Fruit fly (Drosophila melanogaster): ENCODE results near the gene ERR.

DNA sequence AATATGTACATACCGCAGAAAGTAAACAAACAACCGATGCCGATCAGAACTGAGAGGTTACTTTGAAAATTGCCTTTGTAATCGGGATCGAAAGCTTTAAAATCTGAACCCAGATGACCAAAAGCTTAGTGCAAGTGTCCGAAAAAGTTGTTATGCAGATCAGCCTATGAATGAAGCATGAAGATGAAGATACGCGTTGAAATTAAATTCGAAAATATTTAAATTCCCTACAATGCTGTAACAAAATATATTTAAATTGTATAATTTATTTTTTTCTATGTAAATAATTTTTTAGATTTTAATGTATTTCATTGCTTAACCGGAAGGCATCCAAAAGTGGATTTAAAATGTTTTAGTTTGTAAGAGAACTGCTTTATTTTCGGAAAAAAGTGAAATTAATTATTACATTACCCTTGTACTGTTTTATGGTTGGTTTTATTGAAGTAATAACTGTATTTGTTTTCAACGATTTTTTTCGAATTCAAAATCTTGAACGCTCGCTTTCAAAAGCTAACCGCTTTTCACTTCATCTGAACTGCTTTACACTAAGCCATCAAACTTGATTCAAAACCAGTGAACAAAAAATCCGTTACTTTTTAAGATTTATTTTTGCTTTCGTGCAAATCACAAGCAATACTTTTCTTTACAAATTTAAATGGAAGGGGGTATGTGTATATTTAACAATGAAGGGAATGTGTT lies 26.6 kb downstream of the ERR start, which contains the start of gene CG43886:
- TF ChIP-seq Abd-B (GFP tag; optimal IDR thresholded peaks at IDR 0.05) = no peak
- no peak for TF ChIP-seq Hr83 (GFP tag; optimal IDR thresholded peaks at IDR 0.05; ENCODE audit: poor library complexity, severe bottlenecking)
- no peak for TF ChIP-seq jim (GFP tag; optimal IDR thresholded peaks at IDR 0.05)
- no peak for TF ChIP-seq fru (GFP tag; optimal IDR thresholded peaks at IDR 0.05)
- TF ChIP-seq Hr78 (GFP tag; optimal IDR thresholded peaks at IDR 0.05) = no peak
- peak in 1 of 2 experiments; percentile 23 for TF ChIP-seq dl (GFP tag; optimal IDR thresholded peaks at IDR 0.05; ENCODE audit: insufficient read depth in 1 of 2, partially characterized antibody in 2 of 2)
- TF ChIP-seq psq (GFP tag; optimal IDR thresholded peaks at IDR 0.05) = no peak
- TF ChIP-seq CG32264 (GFP tag; optimal IDR thresholded peaks at IDR 0.05) = no peak
- no peak for TF ChIP-seq GATAd (GFP tag; optimal IDR thresholded peaks at IDR 0.05)
- no peak for TF ChIP-seq usp (GFP tag; optimal IDR thresholded peaks at IDR 0.05)
